Worm (Caenorhabditis elegans) whole organism, mixed stage, embryonic: Measurements from ENCODE around the gene clec-182.

Experiments used
- nhr-12 ChIP-seq: fragments of 150-350 bp; optimal IDR thresholded peaks from 2 replicates; lab custom pipeline; 2014; ENCODE audit warnings: missing biosample characterization, missing genetic modification characterization
- sptf-1 ChIP-seq: sonication (generic microtip); optimal IDR thresholded peaks from 2 replicates; lab custom pipeline; 2017; ENCODE audit warnings: mild to moderate bottlenecking, missing genetic modification characterization, moderate library complexity, missing compliant biosample characterization
- unc-62 ChIP-seq: fragments of 150-350 bp; optimal IDR thresholded peaks from 2 replicates; lab custom pipeline; 2014; ENCODE audit warnings: missing biosample characterization, missing genetic modification reagents, missing genetic modification characterization

DNA sequence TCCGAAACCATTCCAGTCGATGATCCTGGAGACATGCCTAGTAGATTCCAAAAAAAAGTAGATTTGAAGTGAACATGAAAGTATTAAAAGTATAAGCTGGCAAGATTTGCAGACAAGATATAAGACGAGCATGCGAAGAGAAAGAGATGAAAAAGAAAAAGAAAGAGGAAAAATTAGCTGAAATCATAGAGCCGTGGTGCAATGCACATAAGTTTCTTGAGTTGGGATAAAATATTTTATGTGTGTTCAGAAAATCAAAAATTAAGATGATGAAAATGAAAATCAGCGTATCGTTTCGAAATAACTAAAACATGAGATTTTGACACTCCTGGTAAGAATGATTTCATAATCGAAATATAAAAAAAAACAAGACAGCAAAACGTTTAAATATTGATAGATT, 46.3 kb upstream of the clec-182 start, which contains the start of gene T11B7.2:
- TF ChIP-seq sptf-1 (no peak), unc-62 (GFP tag; lab: Kevin White, UChicago) (no peak), nhr-12 (tag; lab: Kevin White, UChicago) (no peak)
